Fruit fly (Drosophila melanogaster) whole organism, prepupa: Measurements from ENCODE around the gene FBXO11.

Experiments used
- Blimp-1 ChIP-seq: fragments of 200-800 bp; sonication (Bioruptor generic); optimal IDR thresholded peaks from 3 replicates; lab custom pipeline; 2017; ENCODE audit warnings: missing biosample characterization, missing genetic modification characterization, mild to moderate bottlenecking, moderate library complexity, missing genetic modification reagents
- CG10631 ChIP-seq: fragments of 200-800 bp; sonication (Bioruptor generic); optimal IDR thresholded peaks from 2 replicates; lab custom pipeline; 2016; ENCODE audit warnings: missing biosample characterization, missing genetic modification characterization
- CG11294 ChIP-seq: fragments of 200-800 bp; sonication (Bioruptor generic); IDR thresholded peaks from 2 replicates; pipeline ENCODE4 v1.3.6; 2022; ENCODE audit warnings: missing biosample characterization, missing genetic modification characterization
- CG11762 ChIP-seq: fragments of 200-800 bp; sonication (Bioruptor generic); optimal IDR thresholded peaks from 3 replicates; lab custom pipeline; 2016; ENCODE audit warnings: missing biosample characterization, missing genetic modification characterization; ENCODE audit not compliant: insufficient read depth
- CG15336 ChIP-seq: fragments of 200-800 bp; sonication (Bioruptor generic); IDR thresholded peaks from 2 replicates; pipeline ENCODE4 v1.3.6; 2022; ENCODE audit warnings: missing biosample characterization, missing genetic modification characterization
- CG16779 ChIP-seq: fragments of 200-800 bp; sonication (Bioruptor generic); optimal IDR thresholded peaks from 3 replicates; lab custom pipeline; 2017; ENCODE audit warnings: missing biosample characterization, mild to moderate bottlenecking, missing genetic modification characterization
- CG3032 ChIP-seq: fragments of 200-800 bp; optimal IDR thresholded peaks from 2 replicates; lab custom pipeline; 2019; ENCODE audit warnings: missing biosample characterization, mild to moderate bottlenecking, missing genetic modification characterization, moderate library complexity
- CG32006 ChIP-seq: fragments of 200-800 bp; sonication (Bioruptor generic); optimal IDR thresholded peaks from 3 replicates; lab custom pipeline; 2017; ENCODE audit warnings: missing biosample characterization, mild to moderate bottlenecking, missing genetic modification characterization
- CG3919 ChIP-seq: fragments of 200-800 bp; sonication (Bioruptor generic); optimal IDR thresholded peaks from 3 replicates; lab custom pipeline; 2016; ENCODE audit warnings: missing biosample characterization, missing genetic modification characterization
- CG6163 ChIP-seq: fragments of 200-800 bp; sonication (Bioruptor generic); IDR thresholded peaks from 3 replicates; pipeline ENCODE4 v1.3.6; 2022; ENCODE audit warnings: missing biosample characterization, missing genetic modification characterization
- CG6276 ChIP-seq: fragments of 200-800 bp; sonication (Bioruptor generic); optimal IDR thresholded peaks from 2 replicates; lab custom pipeline; 2017; ENCODE audit warnings: missing biosample characterization, mild to moderate bottlenecking, missing genetic modification characterization
- CG6792 ChIP-seq: fragments of 200-800 bp; sonication (Bioruptor generic); optimal IDR thresholded peaks from 3 replicates; lab custom pipeline; 2016; ENCODE audit warnings: missing biosample characterization, missing genetic modification characterization
- CG6854 ChIP-seq: fragments of 200-800 bp; sonication (Bioruptor generic); optimal IDR thresholded peaks from 2 replicates; lab custom pipeline; 2017; ENCODE audit warnings: missing biosample characterization, mild to moderate bottlenecking, missing genetic modification characterization
- CG7368 ChIP-seq: fragments of 200-800 bp; sonication (Bioruptor generic); optimal IDR thresholded peaks from 3 replicates; lab custom pipeline; 2016; ENCODE audit warnings: missing biosample characterization, missing genetic modification characterization
- CG8632 ChIP-seq: fragments of 200-800 bp; sonication (Bioruptor generic); optimal IDR thresholded peaks from 3 replicates; lab custom pipeline; 2016; ENCODE audit warnings: missing biosample characterization, missing genetic modification characterization
- CG9139 ChIP-seq: fragments of 200-800 bp; sonication (Bioruptor generic); optimal IDR thresholded peaks from 3 replicates; lab custom pipeline; 2017; ENCODE audit warnings: missing biosample characterization, mild to moderate bottlenecking, missing genetic modification characterization
- Eip78C ChIP-seq: fragments of 200-800 bp; sonication (Bioruptor generic); peaks from one replicate; lab custom pipeline; 2016; ENCODE audit warnings: missing biosample characterization, missing genetic modification characterization
- Ets21C ChIP-seq: fragments of 200-800 bp; sonication (Bioruptor generic); optimal IDR thresholded peaks from 3 replicates; lab custom pipeline; 2016; ENCODE audit warnings: missing biosample characterization, missing genetic modification characterization
- Ets96B ChIP-seq: fragments of 200-800 bp; optimal IDR thresholded peaks from 2 replicates; lab custom pipeline; 2019; ENCODE audit warnings: missing biosample characterization, mild to moderate bottlenecking, missing genetic modification characterization, moderate library complexity
- Hr38 ChIP-seq: sonication (Bioruptor generic); optimal IDR thresholded peaks from 2 replicates; lab custom pipeline; 2016; ENCODE audit warnings: missing biosample characterization, missing genetic modification characterization
- Hr39 ChIP-seq: fragments of 200-800 bp; sonication (Bioruptor generic); optimal IDR thresholded peaks from 2 replicates; lab custom pipeline; 2016; ENCODE audit warnings: missing biosample characterization, missing genetic modification characterization
- Hr4 ChIP-seq: fragments of 200-800 bp; sonication (Bioruptor generic); optimal IDR thresholded peaks from 3 replicates; lab custom pipeline; 2016; ENCODE audit warnings: missing biosample characterization, missing genetic modification characterization
- OdsH ChIP-seq: fragments of 200-800 bp; sonication (Bioruptor generic); optimal IDR thresholded peaks from 3 replicates; lab custom pipeline; 2016; ENCODE audit warnings: missing biosample characterization, missing genetic modification characterization
- Smox ChIP-seq: fragments of 200-800 bp; sonication (Bioruptor generic); optimal IDR thresholded peaks from 3 replicates; lab custom pipeline; 2016; ENCODE audit warnings: missing biosample characterization, missing genetic modification characterization
- Sox14 ChIP-seq: fragments of 200-800 bp; sonication (Bioruptor generic); optimal IDR thresholded peaks from 3 replicates; lab custom pipeline; 2016; ENCODE audit warnings: missing biosample characterization, missing genetic modification characterization
- acj6 ChIP-seq: fragments of 200-800 bp; sonication (Bioruptor generic); optimal IDR thresholded peaks from 3 replicates; lab custom pipeline; 2016; ENCODE audit warnings: missing biosample characterization, missing genetic modification characterization
- eg ChIP-seq: fragments of 200-800 bp; sonication (Bioruptor generic); IDR thresholded peaks from 3 replicates; pipeline ENCODE4 v1.3.6; 2022; ENCODE audit warnings: missing biosample characterization, missing genetic modification characterization
- esn ChIP-seq: fragments of 200-800 bp; sonication (Bioruptor generic); optimal IDR thresholded peaks from 2 replicates; lab custom pipeline; 2016; ENCODE audit warnings: missing biosample characterization, mild to moderate bottlenecking, missing genetic modification characterization, moderate library complexity
- fkh ChIP-seq: fragments of 200-800 bp; sonication (Bioruptor generic); optimal IDR thresholded peaks from 3 replicates; lab custom pipeline; 2017; ENCODE audit warnings: missing biosample characterization, mild to moderate bottlenecking, missing genetic modification characterization, moderate library complexity
- spab ChIP-seq: fragments of 200-800 bp; sonication (Bioruptor generic); optimal IDR thresholded peaks from 2 replicates; lab custom pipeline; 2017; ENCODE audit warnings: missing biosample characterization, mild to moderate bottlenecking, missing genetic modification characterization, missing genetic modification reagents
- ss ChIP-seq, 2 experiments: fragments of 200-800 bp; sonication (Bioruptor generic); optimal IDR thresholded peaks; 2 replicates in 1 of 2; 3 replicates in 1 of 2; lab custom pipeline; 2017 to 2018; ENCODE audit warnings: mild to moderate bottlenecking in 2 of 2, missing biosample characterization in 2 of 2, missing genetic modification characterization in 2 of 2, moderate library complexity in 1 of 2
- svp ChIP-seq: fragments of 200-800 bp; sonication (Bioruptor generic); peaks from one replicate; lab custom pipeline; 2016; ENCODE audit warnings: missing biosample characterization, missing genetic modification characterization
- vri ChIP-seq: fragments of 200-800 bp; sonication (Bioruptor generic); optimal IDR thresholded peaks from 3 replicates; lab custom pipeline; 2016; ENCODE audit warnings: missing biosample characterization, mild to moderate bottlenecking, missing genetic modification characterization

Gene FBXO11

DNA sequence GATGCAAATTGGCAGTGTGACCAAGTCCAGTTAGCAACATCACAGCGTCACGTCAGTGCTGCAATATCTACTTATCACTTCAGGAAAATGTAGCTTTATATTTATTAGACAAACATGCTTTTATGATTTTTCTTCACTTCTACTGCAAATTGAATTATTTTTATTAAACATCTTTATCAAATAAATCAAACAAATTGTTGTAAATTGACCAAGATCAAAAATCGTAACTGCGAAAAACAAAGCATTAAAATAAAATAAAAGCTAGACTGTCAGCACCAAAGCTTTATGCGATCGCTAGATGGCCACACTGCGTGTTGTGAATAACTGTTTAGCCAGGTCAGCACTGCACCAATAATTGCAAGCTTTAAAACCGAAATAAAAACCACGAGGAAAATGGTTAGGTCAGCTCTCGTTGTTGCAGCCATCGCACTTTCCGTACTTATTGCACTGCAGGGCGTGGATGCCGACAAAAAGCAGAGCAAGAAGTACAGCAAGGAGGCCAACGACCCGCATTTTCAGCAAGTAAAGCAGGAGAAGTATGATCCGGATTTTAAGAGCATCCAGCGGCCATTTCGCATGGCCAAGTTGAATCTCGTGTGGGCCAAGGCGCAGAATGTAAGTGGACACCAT, 17.9 kb downstream of the FBXO11 start, which contains the start of the genes CG12945 and CG8507 (continued):
- TF ChIP-seq Ets96B (tag; lab: Kevin White, UChicago): peak; percentile 38

DNA sequence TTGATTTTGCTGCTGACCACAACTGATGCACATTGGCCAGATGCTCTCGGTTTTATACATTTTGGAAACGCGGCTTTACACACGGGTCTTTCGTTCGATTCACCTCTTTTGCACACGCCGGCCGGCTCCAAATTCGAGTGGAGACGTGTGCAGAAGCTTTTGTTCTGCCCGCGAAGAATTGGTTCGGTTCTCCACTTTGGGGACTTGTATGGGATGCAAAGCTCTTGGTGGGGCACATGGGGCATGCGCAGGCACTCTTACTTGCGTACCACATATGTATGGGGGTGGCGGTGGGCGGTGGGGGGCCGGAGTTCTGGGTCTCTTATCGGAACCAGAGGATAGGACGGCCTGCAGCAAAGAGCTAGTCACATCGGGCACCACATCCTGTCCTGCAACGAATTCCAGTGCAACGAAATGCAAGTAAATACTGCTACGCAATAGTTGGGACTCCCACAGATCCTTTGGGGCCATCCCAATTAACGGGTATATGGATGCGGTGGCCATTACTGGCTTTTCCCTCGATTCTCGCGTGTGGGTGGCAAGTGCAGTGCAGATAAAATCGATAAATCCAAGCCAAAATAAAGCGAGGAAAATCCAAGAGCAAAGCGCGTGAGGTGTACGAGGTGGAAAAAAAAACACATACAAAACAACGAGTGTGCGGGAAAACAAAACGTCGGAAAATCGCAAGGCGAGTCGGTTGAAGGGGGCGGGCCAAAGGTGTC, 24.7 kb downstream of the FBXO11 start, which contains the start of the genes MtnA and CG8500:
MtnA (minus strand) TSS at position 30 of the 722 bp plus-strand sequence.
CG8500 (plus strand) TSS at position 313 of the 722 bp plus-strand sequence.
- no peak for TF ChIP-seq CG6163 (GFP tag; lab: Robert Waterston, UW)
- no peak for TF ChIP-seq CG11294 (GFP tag; lab: Robert Waterston, UW)
- TF ChIP-seq CG9139: no peak
- TF ChIP-seq Hr39: no peak
- no peak for TF ChIP-seq CG6854 (GFP tag; lab: Kevin White, UChicago)
- TF ChIP-seq Sox14 (GFP tag; lab: Kevin White, UChicago): no peak
- no peak for TF ChIP-seq spab (GFP tag; lab: Kevin White, UChicago)
- peak; percentile 70 for TF ChIP-seq svp (GFP tag; lab: Kevin White, UChicago)
- TF ChIP-seq Smox (GFP tag; lab: Kevin White, UChicago): no peak
- no peak for TF ChIP-seq CG6276 (GFP tag; lab: Kevin White, UChicago)
- no peak for TF ChIP-seq CG8632 (GFP tag; lab: Kevin White, UChicago)
- TF ChIP-seq CG32006 (GFP tag; lab: Kevin White, UChicago): no peak
- no peak for TF ChIP-seq Eip78C (GFP tag; lab: Kevin White, UChicago)
- no peak for TF ChIP-seq CG11762
- no peak for TF ChIP-seq CG16779
- TF ChIP-seq CG15336 (GFP tag; lab: Robert Waterston, UW): 0 out of 2 replicates have a peak, but pooled peaks have one; percentile 16
- no peak for TF ChIP-seq CG3032 (tag; lab: Kevin White, UChicago)
- no peak for TF ChIP-seq fkh (GFP tag; lab: Kevin White, UChicago)
- no peak for TF ChIP-seq acj6 (GFP tag; lab: Kevin White, UChicago)
- no peak for TF ChIP-seq vri
- peak in 1 of 2 experiments; percentile 18 for TF ChIP-seq ss (GFP tag; optimal IDR thresholded peaks at IDR 0.05; lab: Kevin White, UChicago)
- TF ChIP-seq Ets21C: no peak
- TF ChIP-seq CG3919: no peak
- TF ChIP-seq Blimp-1 (GFP tag; lab: Kevin White, UChicago): no peak
- TF ChIP-seq CG6792 (GFP tag; lab: Kevin White, UChicago): no peak
- TF ChIP-seq, all 60 proteins: peak for 3

DNA sequence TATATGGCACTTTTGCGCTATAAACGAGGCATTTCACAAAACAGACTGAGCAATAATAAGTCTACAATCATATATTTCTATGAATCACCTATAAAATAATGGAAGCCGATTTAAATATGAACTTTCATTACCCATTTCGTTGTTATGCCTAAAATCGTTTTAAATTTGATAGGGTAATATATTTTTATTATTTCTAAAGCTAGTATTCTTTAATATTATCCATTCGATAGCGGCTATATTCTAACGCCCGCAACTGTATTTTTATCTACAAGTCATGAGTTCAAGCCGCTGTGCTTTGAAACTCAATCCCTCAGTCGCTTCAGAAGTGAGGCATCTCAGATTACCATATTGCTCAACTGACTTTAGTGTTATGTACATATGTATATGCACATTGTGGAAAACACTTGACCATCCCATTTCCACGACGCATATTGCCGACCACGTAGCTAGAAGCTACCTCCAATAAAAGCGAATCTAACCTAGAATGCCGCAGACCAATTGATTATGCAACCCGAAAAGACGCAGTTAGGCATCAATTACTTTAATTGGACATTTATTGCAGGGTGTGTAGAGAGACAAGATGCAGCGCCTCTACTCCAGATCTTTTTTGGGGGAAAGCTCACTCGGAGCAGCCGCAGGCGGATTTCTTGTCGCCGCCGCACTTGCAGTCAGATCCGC, 25.8 kb downstream of the FBXO11 start:
- TF ChIP-seq acj6 (GFP tag; lab: Kevin White, UChicago) (peak; percentile 5), CG3919 (no peak), esn (GFP tag; lab: Kevin White, UChicago) (peak; percentile 7), CG32006 (GFP tag; lab: Kevin White, UChicago) (peak; percentile 41), vri (peak; percentile 23), CG10631 (peak; percentile 32), Ets96B (tag; lab: Kevin White, UChicago) (peak; percentile 9), svp (GFP tag; lab: Kevin White, UChicago) (peak; percentile 78), OdsH (GFP tag; lab: Kevin White, UChicago) (no peak), eg (GFP tag; lab: Robert Waterston, UW) (peak; percentile 36; the same call in 1 of the 3 replicates), CG15336 (GFP tag; lab: Robert Waterston, UW) (peak; percentile 42), CG7368 (GFP tag; lab: Kevin White, UChicago) (no peak), Hr38 (no peak), Hr4 (peak; percentile 0), Eip78C (GFP tag; lab: Kevin White, UChicago) (peak; percentile 55)
